Worm (Caenorhabditis elegans): ENCODE measurements around the gene lron-3.

ce11 chrX:15502455-15503174, 55.1 kb downstream of the lron-3 start, which contains the start of gene H13N06.7:
- TF ChIP-seq him-1 (tag; optimal IDR thresholded peaks at IDR 0.05) = no peak
- TF ChIP-seq W03F9.2 (tag; optimal IDR thresholded peaks at IDR 0.05) = no peak
- TF ChIP-seq dao-5 (tag; optimal IDR thresholded peaks at IDR 0.05) = no peak

Measured in whole organism, L4/young adult.